Fruit fly (Drosophila melanogaster): ENCODE data around the gene CG45487.

DNA sequence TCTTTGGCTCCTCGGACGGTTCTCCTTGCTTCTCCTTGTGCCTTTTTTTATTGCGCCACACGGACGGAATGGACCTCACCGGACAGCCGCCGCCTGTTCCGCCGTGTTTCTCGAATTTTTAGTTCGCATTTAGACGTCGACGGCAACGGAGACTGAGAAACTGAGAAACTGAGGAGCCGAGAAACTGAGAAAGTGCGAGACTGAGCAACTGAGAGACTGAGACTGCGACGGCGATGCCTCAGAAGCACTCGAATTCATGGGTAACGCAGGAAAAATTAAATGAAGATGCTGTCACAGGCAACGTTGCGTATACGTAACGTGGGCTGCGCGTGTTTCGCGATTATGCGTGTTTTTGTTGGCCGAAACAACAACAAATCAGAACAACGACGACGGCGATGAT lies 39.5 kb downstream of the CG45487 start:
- TF ChIP-seq CG1621 (tag; optimal IDR thresholded peaks at IDR 0.05) (no peak), fd59A (GFP tag; optimal IDR thresholded peaks at IDR 0.05) (no peak), Sox102F (GFP tag; optimal IDR thresholded peaks at IDR 0.05) (no peak), CG6808 (GFP tag; optimal IDR thresholded peaks at IDR 0.05) (no peak), CG16779 (tag; optimal IDR thresholded peaks at IDR 0.05) (no peak), topi (GFP tag; optimal IDR thresholded peaks at IDR 0.05) (no peak), net (GFP tag; optimal IDR thresholded peaks at IDR 0.05) (no peak), acj6 (GFP tag; optimal IDR thresholded peaks at IDR 0.05) (no peak), Lpt (GFP tag; optimal IDR thresholded peaks at IDR 0.05) (no peak), Ets96B (tag; optimal IDR thresholded peaks at IDR 0.05) (no peak)

Measured in whole organism, prepupa.